Fruit fly (Drosophila melanogaster) whole organism, pupa: ENCODE measurements around the gene CG4793.

Source experiments
- CG10348 ChIP-seq: fragments of 200-800 bp; sonication (Bioruptor generic); IDR thresholded peaks from 2 replicates; pipeline ENCODE4 v1.3.6; 2022; ENCODE audit warnings: missing biosample characterization, missing genetic modification characterization
- CG12605 ChIP-seq: fragments of 200-800 bp; sonication (Bioruptor generic); IDR thresholded peaks from 2 replicates; pipeline ENCODE4 v1.3.6; 2022; ENCODE audit warnings: missing biosample characterization, missing genetic modification characterization
- CG13204 ChIP-seq: fragments of 200-800 bp; sonication (Bioruptor generic); optimal IDR thresholded peaks from 2 replicates; lab custom pipeline; 2018; ENCODE audit warnings: missing biosample characterization, mild to moderate bottlenecking, missing genetic modification characterization, moderate library complexity
- CG14655 ChIP-seq: fragments of 200-800 bp; sonication (Bioruptor generic); optimal IDR thresholded peaks from 3 replicates; lab custom pipeline; 2017; ENCODE audit warnings: mild to moderate bottlenecking, missing biosample characterization, missing genetic modification reagents, missing genetic modification characterization
- CG15710 ChIP-seq: fragments of 200-800 bp; sonication (Bioruptor generic); optimal IDR thresholded peaks from 2 replicates; lab custom pipeline; 2018; ENCODE audit warnings: missing biosample characterization, mild to moderate bottlenecking, missing genetic modification characterization, moderate library complexity
- CG17806 ChIP-seq: fragments of 200-800 bp; sonication (Bioruptor generic); optimal IDR thresholded peaks from 2 replicates; lab custom pipeline; 2018; ENCODE audit warnings: missing biosample characterization, mild to moderate bottlenecking, missing genetic modification characterization, moderate library complexity
- CG32121 ChIP-seq: fragments of 200-800 bp; sonication (Bioruptor generic); IDR thresholded peaks from 2 replicates; pipeline ENCODE4 v1.3.6; 2022; ENCODE audit warnings: missing biosample characterization, missing genetic modification characterization
- CG34367 ChIP-seq: fragments of 200-800 bp; sonication (Bioruptor generic); optimal IDR thresholded peaks from 2 replicates; lab custom pipeline; 2018; ENCODE audit warnings: missing biosample characterization, mild to moderate bottlenecking, missing genetic modification characterization
- CG4496 ChIP-seq: fragments of 200-800 bp; sonication (Bioruptor generic); IDR thresholded peaks from 3 replicates; pipeline ENCODE4 v1.3.6; 2022; ENCODE audit warnings: missing biosample characterization, missing genetic modification characterization
- CG8159 ChIP-seq: fragments of 200-800 bp; sonication (Bioruptor generic); optimal IDR thresholded peaks from 3 replicates; lab custom pipeline; 2018; ENCODE audit warnings: missing biosample characterization, mild to moderate bottlenecking, missing genetic modification characterization, moderate library complexity
- CG8301 ChIP-seq: fragments of 200-800 bp; sonication (Bioruptor generic); optimal IDR thresholded peaks from 2 replicates; lab custom pipeline; 2018; ENCODE audit warnings: missing biosample characterization, mild to moderate bottlenecking, missing genetic modification characterization
- CG9948 ChIP-seq: fragments of 200-800 bp; sonication (Bioruptor generic); optimal IDR thresholded peaks from 2 replicates; lab custom pipeline; 2018; ENCODE audit warnings: missing biosample characterization, mild to moderate bottlenecking, missing genetic modification characterization, moderate library complexity
- D1 ChIP-seq: fragments of 200-800 bp; sonication (Bioruptor generic); optimal IDR thresholded peaks from 2 replicates; lab custom pipeline; 2018; ENCODE audit warnings: missing biosample characterization, mild to moderate bottlenecking, missing genetic modification characterization, moderate library complexity
- EcR ChIP-seq: fragments of 200-800 bp; sonication (Bioruptor generic); optimal IDR thresholded peaks from 3 replicates; lab custom pipeline; 2019; ENCODE audit warnings: missing biosample characterization, missing genetic modification characterization, mild to moderate bottlenecking, moderate library complexity, missing genetic modification reagents
- Ets98B ChIP-seq: fragments of 200-800 bp; sonication (Bioruptor generic); IDR thresholded peaks from 2 replicates; pipeline ENCODE4 v1.3.6; 2022; ENCODE audit warnings: missing biosample characterization, missing genetic modification characterization
- Pif1A ChIP-seq: fragments of 200-800 bp; sonication (Bioruptor generic); optimal IDR thresholded peaks from 3 replicates; lab custom pipeline; 2016; ENCODE audit warnings: missing biosample characterization, missing genetic modification characterization
- Pif1B ChIP-seq: fragments of 200-800 bp; sonication (Bioruptor generic); optimal IDR thresholded peaks from 3 replicates; lab custom pipeline; 2016; ENCODE audit warnings: missing biosample characterization, missing genetic modification characterization
- Snoo ChIP-seq: fragments of 200-800 bp; sonication (Bioruptor generic); optimal IDR thresholded peaks from 3 replicates; lab custom pipeline; 2017; ENCODE audit warnings: missing biosample characterization, mild to moderate bottlenecking, missing genetic modification characterization, inconsistent platforms
- fd96Ca ChIP-seq: fragments of 200-800 bp; sonication (Bioruptor generic); IDR thresholded peaks from 3 replicates; pipeline ENCODE4 v1.3.6; 2022; ENCODE audit warnings: missing biosample characterization, missing genetic modification characterization
- gl ChIP-seq: fragments of 200-800 bp; sonication (Bioruptor generic); optimal IDR thresholded peaks from 2 replicates; lab custom pipeline; 2018; ENCODE audit warnings: missing biosample characterization, mild to moderate bottlenecking, missing genetic modification characterization
- rn ChIP-seq: fragments of 200-800 bp; sonication (Bioruptor generic); IDR thresholded peaks from 2 replicates; pipeline ENCODE4 v1.3.6; 2022; ENCODE audit warnings: missing biosample characterization, missing genetic modification characterization

The CG4793 gene

dm6 chr2L:15913674-15914037 is 9.5 kb upstream of the CG4793 start:
- TF ChIP-seq CG15710 (tag; lab: Kevin White, UChicago) (no peak), CG14655 (no peak), EcR (GFP tag; lab: Kevin White, UChicago) (no peak), CG4496 (GFP tag; lab: Robert Waterston, UW) (no peak), Ets98B (GFP tag; lab: Robert Waterston, UW) (no peak), gl (tag; lab: Kevin White, UChicago) (no peak), CG10348 (GFP tag; lab: Robert Waterston, UW) (no peak), Pif1B (GFP tag; lab: Kevin White, UChicago) (no peak), CG32121 (GFP tag; lab: Robert Waterston, UW) (no peak)

DNA sequence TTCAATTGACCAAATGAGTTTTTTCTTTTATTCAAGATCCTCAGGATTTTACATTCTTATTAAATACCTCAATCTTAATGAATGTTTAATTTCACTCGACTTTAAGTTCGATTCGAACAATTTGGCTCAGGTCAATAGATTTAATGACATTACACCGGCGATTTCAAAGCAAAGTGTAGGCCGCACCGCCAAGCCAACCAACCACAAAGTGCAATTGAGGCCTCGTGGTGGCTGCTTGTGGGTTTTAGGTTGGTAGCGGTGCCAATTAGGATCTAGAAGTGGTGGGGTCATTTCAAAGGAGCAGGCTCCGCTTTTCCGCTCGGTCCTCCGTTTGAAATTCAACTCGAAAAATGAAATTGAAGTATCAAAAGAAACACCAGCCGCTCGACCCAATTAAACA is 6.6 kb upstream of the CG4793 start, which contains the start of gene CG13244:
TSS of gene CG13244 (plus strand) at position 301 of the 400 bp plus-strand sequence.
- TF ChIP-seq CG32121 (GFP tag; lab: Robert Waterston, UW) (no peak), Pif1B (GFP tag; lab: Kevin White, UChicago) (no peak), CG8301 (tag; lab: Kevin White, UChicago) (no peak), CG14655 (no peak), D1 (tag; lab: Kevin White, UChicago) (no peak), fd96Ca (no peak), CG4496 (GFP tag; lab: Robert Waterston, UW) (no peak), CG17806 (tag; lab: Kevin White, UChicago) (no peak)

DNA sequence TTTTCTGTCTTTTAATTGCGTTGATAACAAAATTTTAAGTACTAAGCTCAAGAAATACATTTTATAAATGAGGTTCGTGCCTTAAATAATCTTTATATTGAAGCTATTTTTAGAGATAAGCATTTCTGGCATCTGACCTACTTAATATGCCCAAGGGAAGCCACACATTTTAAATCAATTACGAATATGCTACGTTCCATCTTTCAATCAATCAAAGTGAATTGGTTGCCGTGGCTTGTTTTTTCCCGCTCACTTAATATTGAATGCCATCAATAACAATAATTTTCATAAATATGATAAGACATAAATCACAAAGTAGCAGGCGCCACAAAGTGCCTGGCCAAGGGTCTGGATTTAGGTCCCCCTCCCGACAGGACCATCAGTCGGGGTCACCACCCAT is 12.9 kb downstream of the CG4793 start:
- no peak for TF ChIP-seq CG17806 (tag; lab: Kevin White, UChicago)
- TF ChIP-seq D1 (tag; lab: Kevin White, UChicago), result no peak
- TF ChIP-seq rn, result no peak
- no peak for TF ChIP-seq CG8301 (tag; lab: Kevin White, UChicago)
- no peak for TF ChIP-seq CG34367 (tag; lab: Kevin White, UChicago)
- TF ChIP-seq Pif1A (GFP tag; lab: Kevin White, UChicago), result no peak
- no peak for TF ChIP-seq CG15710 (tag; lab: Kevin White, UChicago)
- no peak for TF ChIP-seq EcR (GFP tag; lab: Kevin White, UChicago)

DNA sequence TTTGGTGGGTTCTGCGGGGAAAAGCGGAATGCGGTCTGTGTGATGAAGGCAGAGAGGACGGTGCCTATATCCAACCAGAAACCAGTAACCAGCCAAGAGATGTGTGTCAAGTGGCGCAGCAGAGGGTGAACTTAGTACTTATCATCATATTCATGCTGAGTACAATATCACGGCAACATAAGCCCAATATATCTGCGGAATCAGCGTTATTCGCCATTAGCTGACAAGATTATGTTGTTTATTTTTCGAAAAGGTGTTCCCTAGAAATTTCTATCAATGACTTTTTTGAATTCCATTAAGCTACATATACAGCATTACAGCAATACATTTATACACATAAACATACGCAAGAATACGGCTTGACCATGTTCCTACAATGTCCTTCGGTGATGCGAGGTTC is 17.9 kb downstream of the CG4793 start, which contains the start of gene CG12448:
TSS of gene CG12448 (plus strand) at position 301 of the 400 bp plus-strand sequence.
- no peak for TF ChIP-seq Ets98B (GFP tag; lab: Robert Waterston, UW)
- TF ChIP-seq, all 21 proteins: peak for 0

DNA sequence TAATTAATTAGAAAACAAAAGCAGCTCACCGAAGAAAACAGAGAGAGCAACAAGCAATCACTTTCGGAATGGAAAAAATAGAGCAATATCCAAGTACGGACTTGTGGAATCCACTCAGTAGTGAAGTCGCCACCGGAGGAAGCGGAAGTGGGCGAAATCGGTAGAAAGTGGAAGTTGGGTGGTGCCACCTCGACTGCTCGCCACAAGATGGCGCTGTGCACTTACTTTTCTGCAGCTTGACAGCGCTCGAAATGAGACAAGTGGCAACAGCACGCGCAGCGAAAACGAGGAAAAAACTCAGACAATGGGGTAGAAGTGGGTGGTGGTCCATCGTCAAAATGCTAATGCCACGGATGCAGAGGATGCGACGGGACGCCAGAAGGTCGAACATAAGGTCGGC is 26.3 kb downstream of the CG4793 start:
- TF ChIP-seq D1 (tag; lab: Kevin White, UChicago) (no peak), CG15710 (tag; lab: Kevin White, UChicago) (no peak)
- TF ChIP-seq, all 21 proteins: peak for 0

DNA sequence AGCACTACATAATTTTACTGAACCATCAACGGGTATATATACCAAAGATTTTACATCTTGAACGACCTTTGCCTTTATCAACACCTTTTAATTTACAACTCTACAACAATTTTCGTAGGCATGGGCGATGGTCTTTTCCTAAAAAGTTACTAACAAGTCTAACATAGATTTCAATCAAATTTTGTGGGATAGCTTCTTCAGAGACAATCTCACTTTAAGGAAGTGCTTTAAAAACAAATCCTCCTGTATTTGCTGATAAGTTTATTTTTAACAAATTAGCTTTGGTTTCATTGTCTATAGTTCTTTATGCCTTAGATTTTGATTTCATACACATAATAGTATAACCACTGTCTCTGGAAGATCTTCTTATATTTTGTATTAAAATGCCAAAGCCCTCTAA is 34.4 kb downstream of the CG4793 start, which contains the start of gene CG18063:
TSS of gene CG18063 (plus strand) at position 301 of the 400 bp plus-strand sequence.
- TF ChIP-seq fd96Ca (no peak), D1 (tag; lab: Kevin White, UChicago) (no peak), CG4496 (GFP tag; lab: Robert Waterston, UW) (no peak), CG34367 (tag; lab: Kevin White, UChicago) (no peak), Pif1A (GFP tag; lab: Kevin White, UChicago) (no peak), Snoo (tag; lab: Kevin White, UChicago) (no peak), gl (tag; lab: Kevin White, UChicago) (no peak), CG14655 (no peak), CG15710 (tag; lab: Kevin White, UChicago) (no peak), CG13204 (no peak), CG17806 (tag; lab: Kevin White, UChicago) (no peak), CG8301 (tag; lab: Kevin White, UChicago) (no peak), Pif1B (GFP tag; lab: Kevin White, UChicago) (no peak), CG12605 (no peak), CG10348 (GFP tag; lab: Robert Waterston, UW) (no peak), Ets98B (GFP tag; lab: Robert Waterston, UW) (no peak), CG32121 (GFP tag; lab: Robert Waterston, UW) (no peak), CG8159 (tag; lab: Kevin White, UChicago) (no peak), CG9948 (tag; lab: Kevin White, UChicago) (no peak)
- TF ChIP-seq, all 21 proteins: peak for 0

dm6 chr2L:15962335-15962734 is 39.1 kb downstream of the CG4793 start, which contains the start of gene beat-Ib:
TSS of gene beat-Ib (minus strand) at chr2L:15962435.
- TF ChIP-seq Ets98B (GFP tag; lab: Robert Waterston, UW), result no peak
- no peak for TF ChIP-seq CG9948 (tag; lab: Kevin White, UChicago)
- no peak for TF ChIP-seq CG8301 (tag; lab: Kevin White, UChicago)
- TF ChIP-seq CG14655, result no peak
- no peak for TF ChIP-seq EcR (GFP tag; lab: Kevin White, UChicago)
- TF ChIP-seq CG4496 (GFP tag; lab: Robert Waterston, UW), result no peak
- TF ChIP-seq CG17806 (tag; lab: Kevin White, UChicago), result no peak
- TF ChIP-seq Pif1B (GFP tag; lab: Kevin White, UChicago), result no peak
- TF ChIP-seq CG13204, result no peak
- no peak for TF ChIP-seq CG32121 (GFP tag; lab: Robert Waterston, UW)
- no peak for TF ChIP-seq CG34367 (tag; lab: Kevin White, UChicago)
- no peak for TF ChIP-seq Snoo (tag; lab: Kevin White, UChicago)
- no peak for TF ChIP-seq Pif1A (GFP tag; lab: Kevin White, UChicago)
- TF ChIP-seq, all 21 proteins: peak for 0
